Worm (Caenorhabditis elegans) whole organism, late embryonic: ENCODE measurements around the gene inx-7.

ENCODE experiments used
- nhr-11 ChIP-seq: fragments of 150-350 bp; optimal IDR thresholded peaks from 2 replicates; lab custom pipeline; 2014; ENCODE audit warnings: missing biosample characterization, missing genetic modification characterization
- pha-4 ChIP-seq: fragments of 150-350 bp; optimal IDR thresholded peaks from 2 replicates; lab custom pipeline; 2018; ENCODE audit warnings: missing biosample characterization, missing genetic modification reagents, missing genetic modification characterization

- TF ChIP-seq pha-4 (tag; lab: Kevin White, UChicago) (no peak), nhr-11 (tag; lab: Kevin White, UChicago) (no peak)
Observed at ce11 chrIV:5927805-5928204, 18.6 kb downstream of the inx-7 start.
